Worm (Caenorhabditis elegans) whole organism, L4/young adult: ENCODE results near the gene F14H3.5.

Source experiments
- W03F9.2 ChIP-seq: fragments of 150-350 bp; optimal IDR thresholded peaks from 2 replicates; lab custom pipeline; 2014; ENCODE audit warnings: missing biosample characterization, missing genetic modification characterization
- dao-5 ChIP-seq: sonication (generic microtip); optimal IDR thresholded peaks from 2 replicates; lab custom pipeline; 2016; ENCODE audit warnings: missing genotype, missing genetic modification characterization, moderate library complexity, missing compliant biosample characterization
- him-1 ChIP-seq: sonication (generic microtip); optimal IDR thresholded peaks from 2 replicates; lab custom pipeline; 2016; ENCODE audit warnings: missing genotype, missing genetic modification reagents, missing genetic modification characterization, missing compliant biosample characterization

ce11 chrV:16043686-16044085, 13.2 kb downstream of the F14H3.5 start:
- TF ChIP-seq W03F9.2 (tag; lab: Kevin White, UChicago) (no peak), him-1 (no peak), dao-5 (tag; lab: Kevin White, UChicago) (no peak)
